Worm (Caenorhabditis elegans) whole organism, mixed stage, embryonic: ENCODE results near the gene gst-6.

Experiments used
- ces-1 ChIP-seq: fragments of 150-350 bp; optimal IDR thresholded peaks from 2 replicates; lab custom pipeline; 2014; ENCODE audit warnings: missing biosample characterization, missing genetic modification reagents, missing genetic modification characterization
- drap-1 ChIP-seq: fragments of 200-800 bp; sonication (Bioruptor generic); optimal IDR thresholded peaks from 3 replicates; lab custom pipeline; 2018; ENCODE audit warnings: mild to moderate bottlenecking, missing genetic modification characterization, missing compliant biosample characterization
- lin-13 ChIP-seq: fragments of 150-350 bp; optimal IDR thresholded peaks from 2 replicates; lab custom pipeline; 2014; ENCODE audit warnings: missing biosample characterization, missing genetic modification characterization
- lsy-2 ChIP-seq: fragments of 150-350 bp; optimal IDR thresholded peaks from 2 replicates; lab custom pipeline; 2014; ENCODE audit warnings: missing biosample characterization, missing genetic modification characterization
- mab-5 ChIP-seq: fragments of 150-350 bp; optimal IDR thresholded peaks from 2 replicates; lab custom pipeline; 2014; ENCODE audit warnings: missing biosample characterization, missing genetic modification characterization
- mep-1 ChIP-seq: fragments of 150-350 bp; optimal IDR thresholded peaks from 2 replicates; lab custom pipeline; 2017; ENCODE audit warnings: missing biosample characterization, missing genetic modification reagents, missing genetic modification characterization, inconsistent platforms
- nhr-12 ChIP-seq: fragments of 150-350 bp; optimal IDR thresholded peaks from 2 replicates; lab custom pipeline; 2014; ENCODE audit warnings: missing biosample characterization, missing genetic modification characterization
- nhr-237 ChIP-seq: fragments of 150-350 bp; optimal IDR thresholded peaks from 2 replicates; lab custom pipeline; 2014; ENCODE audit warnings: missing biosample characterization, missing genetic modification characterization
- pha-4 ChIP-seq: fragments of 150-350 bp; optimal IDR thresholded peaks from 2 replicates; lab custom pipeline; 2018; ENCODE audit warnings: missing biosample characterization, missing genetic modification reagents, missing genetic modification characterization
- snpc-4 ChIP-seq: fragments of 150-350 bp; optimal IDR thresholded peaks from 2 replicates; lab custom pipeline; 2014; ENCODE audit warnings: missing biosample characterization, missing genetic modification characterization
- ztf-11 ChIP-seq: fragments of 150-350 bp; optimal IDR thresholded peaks from 2 replicates; lab custom pipeline; 2014; ENCODE audit warnings: missing biosample characterization, missing genetic modification characterization

- TF ChIP-seq snpc-4 (tag; lab: Kevin White, UChicago): no peak
- TF ChIP-seq nhr-12 (tag; lab: Kevin White, UChicago): no peak
- TF ChIP-seq lsy-2: no peak
- no peak for TF ChIP-seq nhr-237 (tag; lab: Kevin White, UChicago)
- TF ChIP-seq mep-1 (tag; lab: Kevin White, UChicago): no peak
- no peak for TF ChIP-seq pha-4 (tag; lab: Kevin White, UChicago)
- TF ChIP-seq ces-1: no peak
- TF ChIP-seq ztf-11 (tag; lab: Kevin White, UChicago): no peak
- no peak for TF ChIP-seq lin-13 (tag; lab: Kevin White, UChicago)
- no peak for TF ChIP-seq mab-5 (tag; lab: Kevin White, UChicago)
- TF ChIP-seq drap-1 (GFP tag; lab: Kevin White, UChicago): no peak
Measured at ce11 chrII:4869793-4870343, 9.8 kb upstream of the gst-6 start.
